Worm (Caenorhabditis elegans): Measurements from ENCODE around the gene lec-8.

Gene lec-8

DNA sequence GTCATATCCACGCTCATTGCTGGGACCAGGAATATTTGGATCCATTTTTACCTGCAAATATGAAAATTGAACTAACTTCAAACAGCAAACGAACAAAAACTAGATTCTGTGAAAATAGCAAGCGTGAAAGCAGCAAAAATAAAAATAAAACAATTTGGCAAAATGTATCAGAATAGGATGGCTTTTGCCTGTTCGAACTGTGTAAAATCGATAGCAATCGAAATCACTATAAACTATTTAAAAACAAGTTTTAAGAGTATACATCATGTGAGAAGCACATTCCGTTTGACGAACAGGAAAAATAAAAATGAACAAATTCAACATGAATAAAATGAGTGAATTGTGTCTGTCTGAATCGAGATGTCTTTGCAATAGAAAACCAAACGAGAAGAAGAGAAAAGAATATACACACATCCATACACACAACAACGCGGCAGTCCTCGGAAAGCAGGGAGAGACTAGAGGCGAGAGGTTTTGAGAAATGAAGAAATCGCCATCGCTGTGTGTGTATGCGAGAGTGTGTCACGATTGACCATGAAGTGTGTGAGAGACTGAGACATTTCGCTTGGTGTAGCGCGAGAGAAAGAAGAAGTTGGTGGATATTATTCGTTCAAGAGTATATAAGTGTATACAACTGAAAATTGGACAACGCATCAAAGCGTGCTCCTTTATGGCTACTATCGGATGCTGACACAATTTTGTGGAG is 49.2 kb downstream of the lec-8 start, which contains the start of gene phf-34:
TSS of gene phf-34 (minus strand) at position 51 of the 706 bp plus-strand sequence.
- TF ChIP-seq npax-4 (tag; optimal IDR thresholded peaks at IDR 0.05) (no peak), ceh-31 (tag; optimal IDR thresholded peaks at IDR 0.05) (peak; percentile 74), hlh-8 (tag; optimal IDR thresholded peaks at IDR 0.05) (no peak), T23F11.4 (GFP tag; optimal IDR thresholded peaks at IDR 0.05) (no peak), ceh-45 (GFP tag; IDR thresholded peaks at IDR 0.05) (no peak), ets-4 (tag; optimal IDR thresholded peaks at IDR 0.05) (no peak), K02D7.2 (tag; optimal IDR thresholded peaks at IDR 0.05) (no peak), unc-42 (tag; optimal IDR thresholded peaks at IDR 0.05) (peak; percentile 67), ama-1 (optimal IDR thresholded peaks at IDR 0.05) (no peak), hlh-6 (tag; optimal IDR thresholded peaks at IDR 0.05) (no peak), ceh-6 (GFP tag; optimal IDR thresholded peaks at IDR 0.05) (no peak), ttx-3 (tag; optimal IDR thresholded peaks at IDR 0.05) (no peak), ceh-19 (GFP tag; optimal IDR thresholded peaks at IDR 0.05) (peak; percentile 43), rnt-1 (tag; optimal IDR thresholded peaks at IDR 0.05) (no peak), tbx-7 (tag; optimal IDR thresholded peaks at IDR 0.05) (no peak), hlh-15 (tag; optimal IDR thresholded peaks at IDR 0.05) (no peak), dve-1 (tag; optimal IDR thresholded peaks at IDR 0.05) (peak; percentile 37), lin-11 (tag; optimal IDR thresholded peaks at IDR 0.05) (no peak), elt-2 (tag; optimal IDR thresholded peaks at IDR 0.05) (no peak), unc-3 (GFP tag; conservative IDR thresholded peaks at IDR 0.05) (no peak), unc-3 (tag; optimal IDR thresholded peaks at IDR 0.05) (no peak), fax-1 (tag; optimal IDR thresholded peaks at IDR 0.05) (no peak), ceh-2 (tag; optimal IDR thresholded peaks at IDR 0.05) (no peak), sox-4 (tag; optimal IDR thresholded peaks at IDR 0.05) (no peak), hlh-30 (tag; optimal IDR thresholded peaks at IDR 0.05; ENCODE audit: insufficient read depth) (peak; percentile 38), madf-2 (tag; optimal IDR thresholded peaks at IDR 0.05) (no peak), ceh-18 (tag; optimal IDR thresholded peaks at IDR 0.05) (no peak), pros-1 (tag; optimal IDR thresholded peaks at IDR 0.05) (no peak), sox-2 (GFP tag; IDR thresholded peaks at IDR 0.05) (no peak), ceh-34 (tag; optimal IDR thresholded peaks at IDR 0.05) (peak; percentile 35), fkh-10 (GFP tag; optimal IDR thresholded peaks at IDR 0.05) (no peak), pag-3 (tag; optimal IDR thresholded peaks at IDR 0.05; ENCODE audit: borderline replicate concordance) (no peak), ceh-24 (tag; optimal IDR thresholded peaks at IDR 0.05) (no peak), nhr-232 (tag; optimal IDR thresholded peaks at IDR 0.05) (no peak), pax-1 (tag; optimal IDR thresholded peaks at IDR 0.05) (no peak), che-1 (tag; optimal IDR thresholded peaks at IDR 0.05) (no peak), pha-4 (tag; optimal IDR thresholded peaks at IDR 0.05) (no peak), elt-4 (tag; optimal IDR thresholded peaks at IDR 0.05) (no peak), pat-9 (tag; optimal IDR thresholded peaks at IDR 0.05) (no peak), ceh-30 (tag; optimal IDR thresholded peaks at IDR 0.05) (no peak), unc-55 (GFP tag; optimal IDR thresholded peaks at IDR 0.05) (peak; percentile 31), zip-5 (tag; optimal IDR thresholded peaks at IDR 0.05) (no peak), syd-9 (tag; optimal IDR thresholded peaks at IDR 0.05) (no peak), ceh-9 (tag; optimal IDR thresholded peaks at IDR 0.05) (no peak), ref-2 (tag; optimal IDR thresholded peaks at IDR 0.05) (no peak), mec-3 (tag; optimal IDR thresholded peaks at IDR 0.05; ENCODE audit: borderline replicate concordance) (no peak), pqm-1 (tag; optimal IDR thresholded peaks at IDR 0.05) (no peak), C08G9.2 (tag; optimal IDR thresholded peaks at IDR 0.05) (no peak), nfya-1 (tag; optimal IDR thresholded peaks at IDR 0.05) (peak; percentile 67), Y22D7AL.16 (tag; optimal IDR thresholded peaks at IDR 0.05) (no peak), ahr-1 (tag; optimal IDR thresholded peaks at IDR 0.05) (no peak), odd-2 (tag; optimal IDR thresholded peaks at IDR 0.05) (no peak), tbx-2 (tag; optimal IDR thresholded peaks at IDR 0.05) (peak; percentile 37)

Data from whole organism, late embryonic.